Worm (Caenorhabditis elegans) whole organism, L4 larva: ENCODE measurements around the gene sup-37.

Source experiments
- D1046.2 ChIP-seq: fragments of 200-800 bp; sonication (Bioruptor generic); IDR thresholded peaks from 2 replicates; pipeline ENCODE4 v1.3.6; 2022; ENCODE audit warnings: missing genetic modification characterization, missing compliant biosample characterization
- F26F4.8 ChIP-seq: fragments of 200-800 bp; sonication (Bioruptor generic); conservative IDR thresholded peaks from 2 replicates; pipeline ENCODE4 v1.3.6; 2022; ENCODE audit warnings: missing genetic modification characterization, missing compliant biosample characterization
- F49E8.2 ChIP-seq: sonication (generic microtip); optimal IDR thresholded peaks from 2 replicates; lab custom pipeline; 2016; ENCODE audit warnings: missing compliant biosample characterization, mild to moderate bottlenecking, missing genetic modification characterization, borderline replicate concordance
- T20F7.1 ChIP-seq: fragments of 200-800 bp; sonication (Bioruptor generic); optimal IDR thresholded peaks from 2 replicates; lab custom pipeline; 2018; ENCODE audit warnings: mild to moderate bottlenecking, missing genetic modification characterization, missing compliant biosample characterization
- T26A8.4 ChIP-seq: fragments of 200-800 bp; sonication (Bioruptor generic); IDR thresholded peaks from 2 replicates; pipeline ENCODE4 v1.3.6; 2022; ENCODE audit warnings: missing genetic modification characterization, missing compliant biosample characterization
- Y105C5A.15 ChIP-seq: fragments of 200-800 bp; sonication (Bioruptor generic); IDR thresholded peaks from 2 replicates; pipeline ENCODE4 v1.3.6; 2022; ENCODE audit warnings: missing genetic modification characterization, missing compliant biosample characterization
- Y75B8A.6 ChIP-seq: fragments of 200-800 bp; sonication (Bioruptor generic); IDR thresholded peaks from 2 replicates; pipeline ENCODE4 v1.3.6; 2022; ENCODE audit warnings: missing genetic modification reagents, missing genetic modification characterization, missing compliant biosample characterization
- aha-1 ChIP-seq: fragments of 150-350 bp; peaks from one replicate; lab custom pipeline; 2014; ENCODE audit warnings: missing biosample characterization, missing genetic modification characterization
- ama-1 ChIP-seq: fragments of 150-350 bp; optimal IDR thresholded peaks from 2 replicates; lab custom pipeline; 2014; ENCODE audit warnings: inconsistent platforms, mixed read lengths
- ceh-32 ChIP-seq: sonication (generic microtip); optimal IDR thresholded peaks from 2 replicates; lab custom pipeline; 2016; ENCODE audit warnings: mild to moderate bottlenecking, missing genetic modification characterization, missing compliant biosample characterization; ENCODE audit not compliant: poor library complexity
- ceh-62 ChIP-seq: sonication (generic microtip); optimal IDR thresholded peaks from 2 replicates; lab custom pipeline; 2017; ENCODE audit warnings: missing biosample characterization, missing genetic modification characterization
- ces-1 ChIP-seq: fragments of 150-350 bp; sonication (generic microtip); optimal IDR thresholded peaks from 4 replicates; lab custom pipeline; 2014; ENCODE audit warnings: missing biosample characterization, missing genetic modification reagents, missing genetic modification characterization
- ctbp-1 ChIP-seq: fragments of 200-800 bp; sonication (Bioruptor generic); IDR thresholded peaks from 2 replicates; pipeline ENCODE4 v1.3.6; 2022; ENCODE audit warnings: missing genetic modification reagents, missing genetic modification characterization, missing compliant biosample characterization
- daf-12 ChIP-seq: fragments of 150-350 bp; optimal IDR thresholded peaks from 2 replicates; lab custom pipeline; 2014; ENCODE audit warnings: missing biosample characterization, missing genetic modification reagents, missing genetic modification characterization
- daf-16 ChIP-seq, 3 experiments: sonication (generic microtip); optimal IDR thresholded peaks; 2 replicates each; lab custom pipeline; 2016 to 2017; ENCODE audit warnings: missing genetic modification characterization in 3 of 3, missing genetic modification reagents in 3 of 3, mild to moderate bottlenecking in 2 of 3, missing compliant biosample characterization in 2 of 3, missing biosample characterization in 1 of 3, moderate library complexity in 1 of 3
- daf-19 ChIP-seq: fragments of 200-800 bp; sonication (Bioruptor generic); conservative IDR thresholded peaks from 2 replicates; pipeline ENCODE4 v1.3.6; 2022; ENCODE audit warnings: missing genetic modification characterization, missing compliant biosample characterization
- dmd-6 ChIP-seq: fragments of 200-800 bp; sonication (Bioruptor generic); IDR thresholded peaks from 2 replicates; pipeline ENCODE4 v1.3.6; 2022; ENCODE audit warnings: missing genetic modification reagents, missing genetic modification characterization, missing compliant biosample characterization
- dmd-8 ChIP-seq: fragments of 200-800 bp; sonication (Bioruptor generic); IDR thresholded peaks from 2 replicates; pipeline ENCODE4 v1.3.6; 2022; ENCODE audit warnings: missing genetic modification characterization, missing compliant biosample characterization
- dpl-1 ChIP-seq: fragments of 150-350 bp; optimal IDR thresholded peaks from 2 replicates; lab custom pipeline; 2014; ENCODE audit warnings: missing biosample characterization, missing genetic modification reagents, missing genetic modification characterization
- dve-1 ChIP-seq: sonication (generic microtip); optimal IDR thresholded peaks from 2 replicates; lab custom pipeline; 2017; ENCODE audit warnings: antibody characterized with exemption, mild to moderate bottlenecking, missing genetic modification characterization, missing compliant biosample characterization; ENCODE audit not compliant: insufficient read depth
- egl-27 ChIP-seq: sonication (generic microtip); optimal IDR thresholded peaks from 3 replicates; lab custom pipeline; 2017; ENCODE audit warnings: missing biosample characterization, missing genetic modification reagents, missing genetic modification characterization
- egl-43 ChIP-seq: fragments of 200-800 bp; sonication (Bioruptor generic); IDR thresholded peaks from 2 replicates; pipeline ENCODE4 v1.3.6; 2022; ENCODE audit warnings: missing genetic modification reagents, missing genetic modification characterization, missing compliant biosample characterization
- gei-8 ChIP-seq: fragments of 200-800 bp; sonication (Bioruptor generic); optimal IDR thresholded peaks from 2 replicates; lab custom pipeline; 2018; ENCODE audit warnings: mild to moderate bottlenecking, missing genetic modification characterization, missing compliant biosample characterization
- hif-1 ChIP-seq, 2 experiments: sonication (generic microtip); optimal IDR thresholded peaks; 2 replicates each; lab custom pipeline; 2016 to 2017; ENCODE audit warnings: missing compliant biosample characterization in 2 of 2, missing genetic modification characterization in 2 of 2, missing genetic modification reagents in 2 of 2, missing genotype in 2 of 2, mild to moderate bottlenecking in 1 of 2
- hlh-11 ChIP-seq: fragments of 200-800 bp; sonication (Bioruptor generic); optimal IDR thresholded peaks from 2 replicates; lab custom pipeline; 2018; ENCODE audit warnings: mild to moderate bottlenecking, missing genetic modification characterization, missing compliant biosample characterization
- hmg-1.1 ChIP-seq: fragments of 200-800 bp; sonication (Bioruptor generic); IDR thresholded peaks from 2 replicates; pipeline ENCODE4 v1.3.6; 2022; ENCODE audit warnings: missing genetic modification reagents, missing genetic modification characterization, missing compliant biosample characterization
- jun-1 ChIP-seq: fragments of 150-350 bp; optimal IDR thresholded peaks from 2 replicates; lab custom pipeline; 2014; ENCODE audit warnings: missing biosample characterization, missing genetic modification reagents, missing genetic modification characterization
- lim-7 ChIP-seq: fragments of 200-800 bp; sonication (Bioruptor generic); IDR thresholded peaks from 2 replicates; pipeline ENCODE4 v1.3.6; 2022; ENCODE audit warnings: missing genetic modification characterization, missing compliant biosample characterization
- lin-1 ChIP-seq: fragments of 200-800 bp; sonication (Bioruptor generic); IDR thresholded peaks from 2 replicates; pipeline ENCODE4 v1.3.6; 2022; ENCODE audit warnings: missing genetic modification reagents, missing genetic modification characterization, missing compliant biosample characterization
- lin-15B ChIP-seq: fragments of 150-350 bp; sonication (generic microtip); optimal IDR thresholded peaks from 3 replicates; lab custom pipeline; 2014; ENCODE audit warnings: missing biosample characterization, missing genetic modification characterization
- lin-29 ChIP-seq: fragments of 200-800 bp; sonication (Bioruptor generic); IDR thresholded peaks from 2 replicates; pipeline ENCODE4 v1.3.6; 2022; ENCODE audit warnings: missing genetic modification reagents, missing genetic modification characterization, missing compliant biosample characterization
- lin-38 ChIP-seq: fragments of 200-800 bp; sonication (Bioruptor generic); IDR thresholded peaks from 2 replicates; pipeline ENCODE4 v1.3.6; 2022; ENCODE audit warnings: missing genetic modification reagents, missing genetic modification characterization, missing compliant biosample characterization
- lir-3 ChIP-seq: sonication (generic microtip); optimal IDR thresholded peaks from 2 replicates; lab custom pipeline; 2016; ENCODE audit warnings: mild to moderate bottlenecking, missing genetic modification characterization, missing compliant biosample characterization
- mes-2 ChIP-seq: sonication (generic microtip); optimal IDR thresholded peaks from 2 replicates; lab custom pipeline; 2016; ENCODE audit warnings: missing genotype, mild to moderate bottlenecking, missing genetic modification characterization, missing compliant biosample characterization; ENCODE audit not compliant: poor library complexity, severe bottlenecking
- mxl-3 ChIP-seq: fragments of 200-800 bp; sonication (Bioruptor generic); optimal IDR thresholded peaks from 2 replicates; lab custom pipeline; 2018; ENCODE audit warnings: mild to moderate bottlenecking, missing genetic modification characterization, missing compliant biosample characterization
- nhr-102 ChIP-seq: sonication (generic microtip); optimal IDR thresholded peaks from 2 replicates; lab custom pipeline; 2016; ENCODE audit warnings: mild to moderate bottlenecking, missing genetic modification characterization, moderate library complexity, missing compliant biosample characterization
- nhr-111 ChIP-seq: fragments of 200-800 bp; sonication (Bioruptor generic); optimal IDR thresholded peaks from 2 replicates; lab custom pipeline; 2018; ENCODE audit warnings: mild to moderate bottlenecking, missing genetic modification characterization, missing compliant biosample characterization
- nhr-237 ChIP-seq: sonication (generic microtip); optimal IDR thresholded peaks from 2 replicates; lab custom pipeline; 2017; ENCODE audit warnings: missing biosample characterization, missing genetic modification characterization
- nhr-28 ChIP-seq: fragments of 150-350 bp; optimal IDR thresholded peaks from 2 replicates; lab custom pipeline; 2014; ENCODE audit warnings: missing biosample characterization, missing genetic modification characterization
- nhr-41 ChIP-seq: fragments of 200-800 bp; sonication (Bioruptor generic); IDR thresholded peaks from 2 replicates; pipeline ENCODE4 v1.3.6; 2022; ENCODE audit warnings: missing genetic modification reagents, missing genetic modification characterization, missing compliant biosample characterization
- nhr-42 ChIP-seq: fragments of 200-800 bp; sonication (Bioruptor generic); IDR thresholded peaks from 2 replicates; pipeline ENCODE4 v1.3.6; 2022; ENCODE audit warnings: missing genetic modification characterization, missing compliant biosample characterization
- nhr-48 ChIP-seq: sonication (generic microtip); optimal IDR thresholded peaks from 2 replicates; lab custom pipeline; 2016; ENCODE audit warnings: mild to moderate bottlenecking, missing genetic modification characterization, missing compliant biosample characterization
- pqm-1 ChIP-seq: sonication (generic microtip); optimal IDR thresholded peaks from 2 replicates; lab custom pipeline; 2017; ENCODE audit warnings: missing biosample characterization, missing genetic modification characterization
- rbr-2 ChIP-seq: sonication (generic microtip); optimal IDR thresholded peaks from 2 replicates; lab custom pipeline; 2016; ENCODE audit warnings: missing genotype, missing genetic modification characterization, missing compliant biosample characterization
- set-16 ChIP-seq: fragments of 200-800 bp; sonication (Bioruptor generic); IDR thresholded peaks from 2 replicates; pipeline ENCODE4 v1.3.6; 2022; ENCODE audit warnings: missing genetic modification reagents, missing genetic modification characterization, missing compliant biosample characterization
- skn-1 ChIP-seq: fragments of 150-350 bp; optimal IDR thresholded peaks from 2 replicates; lab custom pipeline; 2014; ENCODE audit warnings: missing biosample characterization, missing genetic modification characterization
- unc-130 ChIP-seq: sonication (generic microtip); optimal IDR thresholded peaks from 2 replicates; lab custom pipeline; 2016; ENCODE audit warnings: missing genetic modification reagents, missing genetic modification characterization, missing compliant biosample characterization
- unc-39 ChIP-seq: sonication (generic microtip); optimal IDR thresholded peaks from 2 replicates; lab custom pipeline; 2017; ENCODE audit warnings: missing biosample characterization, missing genetic modification characterization
- zfp-2 ChIP-seq: sonication (generic microtip); optimal IDR thresholded peaks from 2 replicates; lab custom pipeline; 2016; ENCODE audit warnings: mild to moderate bottlenecking, missing genetic modification characterization, missing compliant biosample characterization
- zfp-3 ChIP-seq: fragments of 200-800 bp; sonication (Bioruptor generic); conservative IDR thresholded peaks from 2 replicates; pipeline ENCODE4 v1.3.6; 2022; ENCODE audit warnings: missing genetic modification reagents, missing genetic modification characterization, missing compliant biosample characterization
- zip-2 ChIP-seq: fragments of 150-350 bp; optimal IDR thresholded peaks from 2 replicates; lab custom pipeline; 2014; ENCODE audit warnings: missing biosample characterization, missing genetic modification characterization
- ztf-11 ChIP-seq: fragments of 150-350 bp; optimal IDR thresholded peaks from 2 replicates; lab custom pipeline; 2014; ENCODE audit warnings: missing biosample characterization, missing genetic modification characterization

sup-37 gene

ce11 chrV:8785526-8785925 is 819 bp upstream of the sup-37 start:
- TF ChIP-seq ces-1 (GFP tag; lab: Kevin White, UChicago) (no peak), daf-16 (GFP tag; optimal IDR thresholded peaks at IDR 0.05; lab: Kevin White, UChicago) (no peak), daf-16 (tag; optimal IDR thresholded peaks at IDR 0.05; lab: Kevin White, UChicago) (peak; percentile 14), nhr-111 (no peak), dve-1 (tag; lab: Kevin White, UChicago) (peak; percentile 70), ceh-62 (tag; lab: Kevin White, UChicago) (no peak), egl-27 (tag; lab: Kevin White, UChicago) (no peak), zip-2 (tag; lab: Kevin White, UChicago) (no peak), nhr-102 (peak; percentile 12), lin-1 (GFP tag; lab: Robert Waterston, UW) (no peak), lin-15B (tag; lab: Kevin White, UChicago) (no peak), unc-130 (no peak), dmd-6 (GFP tag; lab: Robert Waterston, UW) (peak; percentile 18; the same call in 1 of the 2 replicates), daf-19 (GFP tag; lab: Robert Waterston, UW) (no peak), set-16 (peak; percentile 95), lir-3 (tag; lab: Kevin White, UChicago) (no peak), nhr-41 (GFP tag; lab: Robert Waterston, UW) (peak; percentile 65; the same call in 1 of the 2 replicates), nhr-237 (tag; lab: Kevin White, UChicago) (no peak), F49E8.2 (tag; lab: Kevin White, UChicago) (no peak), nhr-28 (peak; percentile 27), D1046.2 (GFP tag; lab: Robert Waterston, UW) (no peak), zfp-3 (GFP tag; lab: Robert Waterston, UW) (0 out of 2 replicates have a peak, but pooled peaks have one; percentile 39), T26A8.4 (GFP tag; lab: Robert Waterston, UW) (no peak), T20F7.1 (no peak), rbr-2 (tag; lab: Kevin White, UChicago) (peak; percentile 10), jun-1 (tag; lab: Kevin White, UChicago) (no peak), ama-1 (lab: Kevin White, UChicago) (no peak), unc-39 (no peak), aha-1 (tag; lab: Kevin White, UChicago) (no peak), daf-12 (no peak), Y105C5A.15 (GFP tag; lab: Robert Waterston, UW) (no peak), dpl-1 (GFP tag; lab: Kevin White, UChicago) (no peak), nhr-48 (no peak), mxl-3 (GFP tag; lab: Kevin White, UChicago) (peak; percentile 24), gei-8 (GFP tag; lab: Kevin White, UChicago) (peak; percentile 22), zfp-2 (tag; lab: Kevin White, UChicago) (no peak), Y75B8A.6 (no peak), ceh-32 (tag; lab: Kevin White, UChicago) (no peak), skn-1 (tag; lab: Kevin White, UChicago) (no peak), lin-29 (GFP tag; lab: Robert Waterston, UW) (no peak), ztf-11 (no peak), lin-38 (GFP tag; lab: Robert Waterston, UW) (no peak), egl-43 (GFP tag; lab: Robert Waterston, UW) (peak; percentile 48; the same call in 1 of the 2 replicates), hlh-11 (tag; lab: Kevin White, UChicago) (peak; percentile 84), hif-1 (tag; optimal IDR thresholded peaks at IDR 0.05; lab: Kevin White, UChicago) (peak in 1 of 2 experiments; percentile 23), lim-7 (GFP tag; lab: Robert Waterston, UW) (0 out of 2 replicates have a peak, but pooled peaks have one; percentile 28), ctbp-1 (GFP tag; lab: Robert Waterston, UW) (no peak), nhr-42 (no peak), hmg-1.1 (GFP tag; lab: Robert Waterston, UW) (peak; percentile 73), pqm-1 (tag; lab: Kevin White, UChicago) (no peak), F26F4.8 (no peak), dmd-8 (GFP tag; lab: Robert Waterston, UW) (no peak), mes-2 (tag; lab: Kevin White, UChicago) (no peak)
